Fruit fly (Drosophila melanogaster): ENCODE data around the gene CG14218.
A peak's percentile ranks its signal among the peaks of the same experiment; 100 is the strongest.

CG14218 gene

dm6 chrX:19603953-19604352 lies 22.2 kb upstream of the CG14218 start (continued):
- TF ChIP-seq CG13296 (GFP tag; optimal IDR thresholded peaks at IDR 0.05): peak; percentile 64
- TF ChIP-seq disco-r (GFP tag; optimal IDR thresholded peaks at IDR 0.05): no peak
- peak; percentile 66 for TF ChIP-seq org-1 (GFP tag; optimal IDR thresholded peaks at IDR 0.05)
- TF ChIP-seq B-H1 (GFP tag; IDR thresholded peaks at IDR 0.05): peak; percentile 56; the same call in 1 of the 3 replicates
- TF ChIP-seq CG1603 (tag; optimal IDR thresholded peaks at IDR 0.05): peak; percentile 79
- TF ChIP-seq pho (GFP tag; optimal IDR thresholded peaks at IDR 0.05): peak; percentile 48
- TF ChIP-seq CG10267 (tag; optimal IDR thresholded peaks at IDR 0.05): peak; percentile 59
- peak; percentile 26 for TF ChIP-seq fu2 (GFP tag; optimal IDR thresholded peaks at IDR 0.05)
- TF ChIP-seq Dbx (GFP tag; IDR thresholded peaks at IDR 0.05): peak; percentile 82
- peak; percentile 79 for TF ChIP-seq CG3281 (GFP tag; optimal IDR thresholded peaks at IDR 0.05)
- peak; percentile 41 for TF ChIP-seq Jarid2 (GFP tag; optimal IDR thresholded peaks at IDR 0.05)
- TF ChIP-seq prd (optimal IDR thresholded peaks at IDR 0.05): no peak
- peak; percentile 87 for TF ChIP-seq prd (GFP tag; IDR thresholded peaks at IDR 0.05)
- no peak for TF ChIP-seq MESR4 (GFP tag; optimal IDR thresholded peaks at IDR 0.05)
- no peak for TF ChIP-seq CG10565 (GFP tag; optimal IDR thresholded peaks at IDR 0.05)
- TF ChIP-seq CG2712 (tag; optimal IDR thresholded peaks at IDR 0.05): peak; percentile 70
- TF ChIP-seq NK7.1 (GFP tag; optimal IDR thresholded peaks at IDR 0.05): no peak
- TF ChIP-seq psq (GFP tag; optimal IDR thresholded peaks at IDR 0.05): no peak
- TF ChIP-seq Xrp1 (GFP tag; IDR thresholded peaks at IDR 0.05): peak; percentile 71
- no peak for TF ChIP-seq trh (GFP tag; optimal IDR thresholded peaks at IDR 0.05)
- TF ChIP-seq ham (GFP tag; IDR thresholded peaks at IDR 0.05): 0 out of 2 replicates have a peak, but pooled peaks have one; percentile 14
- peak; percentile 74 for TF ChIP-seq CG9817 (tag; optimal IDR thresholded peaks at IDR 0.05)
- TF ChIP-seq CG1647 (GFP tag; optimal IDR thresholded peaks at IDR 0.05): peak; percentile 47
- peak; percentile 31 for TF ChIP-seq Dad (GFP tag; optimal IDR thresholded peaks at IDR 0.05)
- peak; percentile 60; the same call in 1 of the 3 replicates for TF ChIP-seq gce (GFP tag; IDR thresholded peaks at IDR 0.05)
- TF ChIP-seq chm (GFP tag; IDR thresholded peaks at IDR 0.05): peak; percentile 77
- peak; percentile 79 for TF ChIP-seq nmo (GFP tag; optimal IDR thresholded peaks at IDR 0.05)
- TF ChIP-seq Spps (tag; optimal IDR thresholded peaks at IDR 0.05): peak; percentile 29
- no peak for TF ChIP-seq BEAF-32 (GFP tag; optimal IDR thresholded peaks at IDR 0.05)
- TF ChIP-seq CG4404 (GFP tag; IDR thresholded peaks at IDR 0.05): peak; percentile 54
- peak in 1 of 3 experiments; percentile 20 for TF ChIP-seq lola (GFP tag; optimal IDR thresholded peaks at IDR 0.05)
- TF ChIP-seq abd-A (tag; optimal IDR thresholded peaks at IDR 0.05): peak; percentile 13
- TF ChIP-seq Tbp (GFP tag; optimal IDR thresholded peaks at IDR 0.05): no peak
- no peak for TF ChIP-seq CG6791 (GFP tag; IDR thresholded peaks at IDR 0.05; ENCODE audit: partially characterized antibody)
- peak; percentile 26 for TF ChIP-seq CG18011 (GFP tag; optimal IDR thresholded peaks at IDR 0.05)
- no peak for TF ChIP-seq gcm2 (GFP tag; optimal IDR thresholded peaks at IDR 0.05)
- TF ChIP-seq MTF-1 (GFP tag; optimal IDR thresholded peaks at IDR 0.05; ENCODE audit: borderline replicate concordance): peak; percentile 50
- peak; percentile 80 for TF ChIP-seq CG9727 (GFP tag; optimal IDR thresholded peaks at IDR 0.05)
- peak; percentile 35 for TF ChIP-seq CG18764 (GFP tag; optimal IDR thresholded peaks at IDR 0.05)
- peak; percentile 70 for TF ChIP-seq Blimp-1 (GFP tag; optimal IDR thresholded peaks at IDR 0.05)
- TF ChIP-seq stwl (tag; optimal IDR thresholded peaks at IDR 0.05): no peak
- TF ChIP-seq fru (optimal IDR thresholded peaks at IDR 0.05): no peak
- peak; percentile 44; the same call in 1 of the 2 replicates for TF ChIP-seq stc (GFP tag; IDR thresholded peaks at IDR 0.05)
- TF ChIP-seq CG16779 (GFP tag; IDR thresholded peaks at IDR 0.05): 0 out of 2 replicates have a peak, but pooled peaks have one; percentile 27
- no peak for TF ChIP-seq CG15073 (GFP tag; optimal IDR thresholded peaks at IDR 0.05)
- peak; percentile 62 for TF ChIP-seq CG11723 (GFP tag; optimal IDR thresholded peaks at IDR 0.05)
- TF ChIP-seq Antp (GFP tag; optimal IDR thresholded peaks at IDR 0.05): peak; percentile 32
- TF ChIP-seq pita (GFP tag; optimal IDR thresholded peaks at IDR 0.05): no peak
- peak; percentile 72 for TF ChIP-seq CG14050 (GFP tag; IDR thresholded peaks at IDR 0.05)
- peak; percentile 36 for TF ChIP-seq CG5180 (GFP tag; optimal IDR thresholded peaks at IDR 0.05)
- TF ChIP-seq insv (GFP tag; optimal IDR thresholded peaks at IDR 0.05): no peak

All from whole organism, embryonic.